Worm (Caenorhabditis elegans) whole organism, L4 larva: Measurements from ENCODE around the gene spp-22.

Experiments used
- ama-1 ChIP-seq: fragments of 150-350 bp; optimal IDR thresholded peaks from 2 replicates; lab custom pipeline; 2014; ENCODE audit warnings: inconsistent platforms, mixed read lengths
- jun-1 ChIP-seq: fragments of 150-350 bp; optimal IDR thresholded peaks from 2 replicates; lab custom pipeline; 2014; ENCODE audit warnings: missing biosample characterization, missing genetic modification reagents, missing genetic modification characterization
- lim-7 ChIP-seq: fragments of 200-800 bp; sonication (Bioruptor generic); IDR thresholded peaks from 2 replicates; pipeline ENCODE4 v1.3.6; 2022; ENCODE audit warnings: missing genetic modification characterization, missing compliant biosample characterization
- nhr-28 ChIP-seq: fragments of 150-350 bp; optimal IDR thresholded peaks from 2 replicates; lab custom pipeline; 2014; ENCODE audit warnings: missing biosample characterization, missing genetic modification characterization
- skn-1 ChIP-seq: fragments of 150-350 bp; optimal IDR thresholded peaks from 2 replicates; lab custom pipeline; 2014; ENCODE audit warnings: missing biosample characterization, missing genetic modification characterization

ce11 chrX:7222383-7222782, 10.9 kb downstream of the spp-22 start:
- TF ChIP-seq jun-1 (no peak), ama-1 (lab: Kevin White, UChicago) (no peak), skn-1 (no peak), nhr-28 (no peak), lim-7 (no peak)
